Fruit fly (Drosophila melanogaster) ovary, adult (tissue): ENCODE results near the gene CG32365.

ENCODE experiments used
- CG17801 ChIP-seq: fragments of 200-800 bp; optimal IDR thresholded peaks from 2 replicates; lab custom pipeline; 2019; ENCODE audit warnings: missing biosample characterization, mild to moderate bottlenecking, missing genetic modification characterization, moderate library complexity; ENCODE audit not compliant: partially characterized antibody

The CG32365 gene

DNA sequence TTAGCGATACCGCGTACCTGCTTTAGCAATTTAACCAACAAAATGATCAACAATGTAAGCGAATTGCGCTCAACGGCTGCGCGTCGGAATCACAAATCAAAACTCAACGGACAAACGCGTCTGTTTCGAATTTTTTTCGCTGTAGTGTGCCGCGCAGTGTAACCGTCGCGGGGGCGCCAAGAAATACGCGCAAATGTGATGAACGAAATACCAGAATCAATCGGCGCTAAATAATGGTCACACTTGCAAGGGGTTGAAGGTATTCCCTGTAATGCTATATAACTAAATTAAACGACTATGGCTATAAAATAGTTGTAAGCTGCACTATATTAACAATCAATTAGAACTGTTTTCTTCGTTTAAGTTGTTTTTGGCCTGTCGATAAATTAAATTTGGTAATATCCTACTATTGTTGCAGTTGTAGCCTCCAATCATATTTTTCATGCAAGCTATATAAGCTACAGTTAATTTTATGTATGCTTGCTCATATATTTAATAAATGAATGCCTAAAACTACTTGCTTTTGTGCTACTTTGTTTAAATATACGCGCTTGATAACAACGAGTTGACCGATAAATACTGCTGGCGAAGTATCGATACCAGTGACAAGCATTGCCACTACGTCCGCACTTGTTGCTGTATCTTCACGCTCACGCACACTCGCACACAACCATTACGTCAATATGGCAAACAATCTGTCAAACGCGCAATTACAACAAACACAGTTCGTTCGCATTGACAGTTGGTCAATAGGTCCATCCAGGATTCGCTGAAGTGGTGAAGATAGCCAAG, 43.1 kb downstream of the CG32365 start, which contains the start of the genes pbl and CG8281:
Gene pbl (minus strand): TSS at position 190 of the 792 bp plus-strand sequence.
Gene CG8281 (plus strand): TSS at position 699 of the 792 bp plus-strand sequence.
- TF ChIP-seq CG17801 (GFP tag; lab: Kevin White, UChicago) = no peak

DNA sequence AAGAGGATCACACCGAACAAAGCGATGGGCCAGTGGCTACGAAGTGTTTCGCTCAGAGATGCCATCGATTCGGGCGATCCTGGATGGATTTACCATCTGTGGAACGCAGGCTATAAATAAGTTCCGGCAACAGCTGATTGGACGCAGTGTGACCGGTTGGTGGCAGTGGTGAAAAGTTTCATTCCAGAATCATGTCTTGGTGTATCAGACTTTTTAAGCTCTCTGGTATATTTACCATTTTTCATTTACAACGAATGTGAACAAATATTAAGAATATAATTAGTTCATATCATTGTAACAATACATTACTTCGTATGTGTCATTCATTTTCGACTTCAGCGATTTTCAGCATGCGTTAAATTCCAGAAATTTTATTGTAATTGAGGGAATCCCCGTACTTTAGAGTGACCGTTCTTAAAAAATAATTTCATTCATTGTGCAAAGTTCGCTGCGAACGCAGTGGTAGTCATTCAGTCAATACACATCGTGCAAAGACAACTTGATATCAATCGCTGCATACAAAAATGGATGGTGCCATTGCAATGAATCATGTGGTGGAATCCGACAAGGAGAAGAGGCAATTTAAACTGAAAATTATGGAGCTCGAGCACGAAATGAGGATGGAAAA, 46.2 kb downstream of the CG32365 start, which contains the start of gene Tmem43:
Gene Tmem43 (minus strand): TSS at position 152 of the 628 bp plus-strand sequence.
- TF ChIP-seq CG17801 (GFP tag; lab: Kevin White, UChicago) = no peak

DNA sequence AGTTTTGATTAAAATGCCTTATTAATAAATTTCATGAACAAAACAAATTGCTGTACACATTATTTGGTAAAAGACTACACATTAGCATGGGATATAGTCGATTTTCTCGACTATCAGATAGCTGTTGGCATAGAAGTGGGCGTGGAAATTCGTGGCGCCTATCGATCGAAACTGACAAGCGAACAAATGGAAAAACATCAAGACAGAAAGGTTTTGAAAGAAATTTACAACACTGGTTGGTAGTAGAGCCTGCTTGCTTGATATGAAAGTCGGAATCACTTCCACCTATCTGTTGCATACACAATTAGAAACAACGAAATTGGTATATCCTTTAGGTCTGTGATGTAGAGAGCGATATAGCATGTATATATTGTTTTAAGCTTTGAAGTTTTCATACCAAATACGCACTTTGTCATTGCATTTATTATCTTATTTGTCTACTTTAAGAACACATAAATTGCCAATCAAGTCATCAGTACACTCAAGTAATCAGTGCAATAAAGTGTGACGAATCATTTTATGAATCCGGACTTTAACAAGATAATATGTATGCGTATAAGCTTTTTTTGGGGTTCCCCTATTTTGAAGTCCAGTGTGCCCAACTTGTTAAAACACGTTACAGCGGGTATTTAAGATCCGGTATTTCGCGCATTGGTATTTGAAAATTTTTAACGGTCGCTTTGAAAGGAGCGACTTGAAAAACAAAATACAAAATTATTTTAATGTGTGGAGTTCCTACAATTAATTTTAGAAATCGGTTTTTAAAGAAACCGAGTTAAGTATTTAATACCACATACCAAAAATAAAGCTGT, 47.2 kb downstream of the CG32365 start:
- no peak for TF ChIP-seq CG17801 (GFP tag; lab: Kevin White, UChicago)

DNA sequence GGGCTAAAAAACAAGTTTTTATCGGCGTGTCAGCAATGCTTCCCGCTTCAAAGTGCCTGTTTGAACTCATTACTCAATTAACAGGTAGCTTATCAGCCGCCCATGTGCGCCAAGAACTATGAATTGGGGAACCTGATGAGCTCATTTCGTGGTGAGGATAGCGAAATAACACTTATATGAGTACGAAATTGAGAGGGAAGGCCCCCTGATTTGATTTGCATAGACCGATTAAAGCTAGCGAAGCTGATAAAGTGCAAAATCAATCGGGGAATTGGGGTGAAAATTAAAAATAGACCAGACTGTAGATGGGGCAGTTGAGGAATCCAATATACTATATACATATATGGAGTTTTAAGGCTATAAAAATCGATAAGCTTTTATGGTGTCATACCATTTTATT, 65.4 kb downstream of the CG32365 start:
- no peak for TF ChIP-seq CG17801 (GFP tag; lab: Kevin White, UChicago)

DNA sequence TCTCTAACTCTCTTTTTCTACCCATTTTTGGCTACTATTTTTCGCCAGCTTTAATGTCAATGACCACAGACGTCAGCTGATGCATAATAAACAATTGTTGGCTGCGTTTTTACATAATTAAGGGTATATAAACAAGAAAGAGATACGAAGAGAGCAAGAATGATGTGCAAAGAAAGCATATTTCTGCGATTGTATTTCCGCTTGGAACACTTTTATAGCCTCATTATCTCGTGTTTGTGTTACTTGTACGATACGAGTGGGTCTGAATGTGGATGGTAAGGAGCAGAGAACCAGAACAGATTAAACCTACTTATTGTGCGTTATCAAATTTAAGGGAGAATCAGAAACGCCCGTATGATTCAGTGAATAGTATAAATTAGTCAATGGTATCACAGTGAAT, 66.0 kb downstream of the CG32365 start:
- TF ChIP-seq CG17801 (GFP tag; lab: Kevin White, UChicago) = no peak

DNA sequence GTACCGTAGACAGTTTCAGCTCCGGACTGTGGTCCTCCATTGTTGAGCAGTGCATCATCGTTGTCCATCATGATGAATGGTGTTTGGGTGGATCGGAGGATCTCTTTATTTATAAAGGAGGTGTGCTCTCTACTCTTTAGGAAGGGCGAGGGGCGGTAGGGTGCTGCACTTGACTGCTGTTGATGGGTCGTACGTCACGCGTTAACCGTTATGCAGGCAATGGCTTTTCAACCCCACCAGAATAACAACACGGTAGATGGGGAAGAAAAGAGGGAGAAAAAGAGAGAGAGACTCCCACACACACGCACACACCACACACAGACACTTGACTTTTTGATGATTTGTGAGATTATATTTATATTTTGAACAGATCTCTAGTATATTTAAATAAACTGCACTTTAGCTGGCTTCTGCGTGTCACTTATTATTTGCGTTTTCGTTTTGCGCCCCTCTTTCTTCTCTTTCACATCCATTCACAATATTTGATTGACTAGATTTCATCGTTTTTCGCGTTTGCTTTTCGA, 66.6 kb downstream of the CG32365 start:
- no peak for TF ChIP-seq CG17801 (GFP tag; lab: Kevin White, UChicago)

- TF ChIP-seq CG17801 (GFP tag; lab: Kevin White, UChicago) = peak; percentile 16
Observed at dm6 chr3L:7935933-7936494, 67.2 kb downstream of the CG32365 start, which contains the start of the genes syd and Srp9. syd (minus strand) TSS chr3L:7936120. Srp9 (plus strand) TSS chr3L:7936373.

DNA sequence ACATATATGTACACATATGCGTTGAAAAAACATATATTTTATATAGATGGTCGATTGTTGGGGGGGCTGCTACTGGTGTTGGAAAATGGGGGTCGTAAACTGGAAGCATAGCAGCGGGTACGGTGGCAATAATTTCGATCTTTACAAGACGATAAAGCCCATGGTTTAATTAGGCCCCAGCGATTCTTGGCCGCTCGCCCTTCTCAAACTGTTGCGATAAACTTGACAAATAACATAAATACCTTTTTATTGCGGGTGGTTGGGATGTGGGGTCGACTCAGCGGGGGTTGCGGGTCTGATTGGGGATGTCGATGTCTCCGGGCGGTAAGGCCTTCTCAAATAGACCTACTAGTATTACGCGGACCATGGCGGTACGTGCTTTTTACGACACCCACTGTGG, 69.8 kb downstream of the CG32365 start:
- no peak for TF ChIP-seq CG17801 (GFP tag; lab: Kevin White, UChicago)

dm6 chr3L:7940558-7941238, 71.9 kb downstream of the CG32365 start:
- TF ChIP-seq CG17801 (GFP tag; lab: Kevin White, UChicago) = no peak

DNA sequence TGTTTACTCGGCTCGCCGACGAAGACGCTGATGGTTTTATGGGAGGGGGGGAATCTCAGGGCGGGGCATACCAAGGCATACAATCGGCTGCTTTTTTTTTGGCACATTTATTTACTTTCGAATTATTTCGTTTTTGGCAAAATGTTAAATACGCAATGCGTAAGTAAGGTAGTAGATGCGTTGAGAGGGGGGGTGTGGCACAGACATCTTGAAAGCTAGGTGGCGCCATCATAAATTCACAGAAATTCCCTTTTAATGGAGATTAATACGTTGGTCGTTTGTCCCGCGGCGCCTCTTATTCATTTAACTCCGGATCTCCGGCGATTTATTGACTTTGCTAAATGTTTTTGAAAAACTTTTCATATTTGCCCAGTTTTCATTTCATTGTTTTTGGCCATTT, 72.7 kb downstream of the CG32365 start:
- TF ChIP-seq CG17801 (GFP tag; lab: Kevin White, UChicago) = no peak

dm6 chr3L:7942403-7942952, 73.6 kb downstream of the CG32365 start:
- TF ChIP-seq CG17801 (GFP tag; lab: Kevin White, UChicago) = no peak

dm6 chr3L:7943046-7943445, 74.2 kb downstream of the CG32365 start:
- no peak for TF ChIP-seq CG17801 (GFP tag; lab: Kevin White, UChicago)

DNA sequence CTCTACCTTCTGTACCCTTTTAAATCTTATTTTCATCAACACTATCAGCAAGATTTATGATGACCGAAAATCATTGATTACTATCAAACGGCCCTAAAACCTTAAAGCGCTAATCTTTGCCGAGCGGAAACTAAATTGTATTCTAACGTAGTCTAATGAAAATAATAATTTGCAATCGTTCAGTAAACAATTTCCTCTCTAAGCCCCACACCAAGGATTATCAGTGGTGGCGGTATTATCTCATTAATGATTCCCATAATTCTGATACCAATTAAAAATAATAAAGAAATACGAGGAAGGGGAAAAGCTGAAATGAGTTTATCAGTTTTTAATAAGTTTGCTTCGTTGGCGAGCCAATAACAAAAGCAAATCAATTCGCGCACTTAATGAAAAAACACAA, 75.1 kb downstream of the CG32365 start:
- no peak for TF ChIP-seq CG17801 (GFP tag; lab: Kevin White, UChicago)
